Worm (Caenorhabditis elegans): ENCODE results near the gene snr-1.

Gene snr-1

DNA sequence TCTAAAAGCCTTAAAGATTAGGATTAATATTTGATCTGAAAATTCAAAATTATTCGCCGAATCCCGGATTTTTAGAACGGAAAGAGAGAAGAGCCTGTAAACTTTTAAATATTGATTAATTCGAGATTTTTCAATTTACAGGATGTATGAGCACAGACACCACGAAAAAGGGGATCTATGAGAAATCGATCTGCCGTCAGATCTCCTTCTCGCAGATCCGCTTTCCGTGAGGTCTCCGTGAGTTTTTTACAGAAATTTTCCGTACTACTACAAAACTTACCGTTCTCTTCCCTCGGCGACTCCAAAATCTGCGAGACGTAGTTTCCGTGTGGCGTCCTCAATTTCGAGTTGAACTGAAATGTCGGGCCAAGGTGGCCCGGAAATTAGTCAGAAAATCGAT, 20.4 kb downstream of the snr-1 start:
- TF ChIP-seq nhr-12 (tag; optimal IDR thresholded peaks at IDR 0.05) (no peak), nhr-77 (tag; optimal IDR thresholded peaks at IDR 0.05) (no peak), snpc-4 (tag; optimal IDR thresholded peaks at IDR 0.05) (no peak), gmeb-1 (tag; optimal IDR thresholded peaks at IDR 0.05) (no peak), skn-1 (tag; optimal IDR thresholded peaks at IDR 0.05) (no peak), ztf-1 (GFP tag; conservative IDR thresholded peaks at IDR 0.05) (no peak), ceh-82 (tag; optimal IDR thresholded peaks at IDR 0.05) (no peak), crh-2 (tag; optimal IDR thresholded peaks at IDR 0.05) (no peak), ceh-16 (tag; optimal IDR thresholded peaks at IDR 0.05) (no peak), nhr-21 (tag; optimal IDR thresholded peaks at IDR 0.05) (no peak), blmp-1 (tag; optimal IDR thresholded peaks at IDR 0.05; ENCODE audit: insufficient read depth) (no peak), nhr-129 (tag; optimal IDR thresholded peaks at IDR 0.05) (no peak), nhr-23 (tag; optimal IDR thresholded peaks at IDR 0.05) (no peak), peb-1 (tag; optimal IDR thresholded peaks at IDR 0.05) (no peak), elt-1 (tag; optimal IDR thresholded peaks at IDR 0.05) (no peak), elt-3 (tag; optimal IDR thresholded peaks at IDR 0.05) (no peak), sma-9 (GFP tag; optimal IDR thresholded peaks at IDR 0.05) (no peak), sma-9 (tag; optimal IDR thresholded peaks at IDR 0.05) (no peak), F13H6.1 (tag; optimal IDR thresholded peaks at IDR 0.05) (no peak)

DNA sequence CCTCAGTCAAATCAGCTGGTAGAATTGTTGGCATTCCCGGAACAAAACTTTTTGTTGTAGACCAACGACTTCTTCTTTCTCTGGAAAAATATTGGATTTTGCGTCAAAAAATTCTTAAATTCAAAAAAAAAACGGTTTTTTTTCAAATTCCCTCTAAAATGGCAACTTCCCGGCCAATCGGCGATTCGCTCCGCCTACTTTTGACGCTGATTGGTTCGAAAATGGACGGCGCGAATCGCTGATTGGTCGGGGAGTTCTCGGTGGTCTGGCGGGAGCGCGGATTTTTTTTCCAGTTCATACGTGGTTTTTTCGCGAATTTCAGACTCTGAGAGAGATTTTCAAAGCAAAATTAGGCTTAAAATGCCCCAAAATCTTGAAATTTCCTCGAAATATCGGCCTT, 21.0 kb downstream of the snr-1 start:
- TF ChIP-seq snpc-4 (tag; optimal IDR thresholded peaks at IDR 0.05) (no peak), unc-62 (GFP tag; optimal IDR thresholded peaks at IDR 0.05) (no peak), nhr-25 (tag; optimal IDR thresholded peaks at IDR 0.05) (no peak), ztf-4 (tag; optimal IDR thresholded peaks at IDR 0.05) (no peak), sma-9 (GFP tag; optimal IDR thresholded peaks at IDR 0.05) (no peak), sma-9 (tag; optimal IDR thresholded peaks at IDR 0.05) (no peak), C34F6.9 (tag; optimal IDR thresholded peaks at IDR 0.05) (no peak), nhr-10 (tag; optimal IDR thresholded peaks at IDR 0.05) (no peak)

DNA sequence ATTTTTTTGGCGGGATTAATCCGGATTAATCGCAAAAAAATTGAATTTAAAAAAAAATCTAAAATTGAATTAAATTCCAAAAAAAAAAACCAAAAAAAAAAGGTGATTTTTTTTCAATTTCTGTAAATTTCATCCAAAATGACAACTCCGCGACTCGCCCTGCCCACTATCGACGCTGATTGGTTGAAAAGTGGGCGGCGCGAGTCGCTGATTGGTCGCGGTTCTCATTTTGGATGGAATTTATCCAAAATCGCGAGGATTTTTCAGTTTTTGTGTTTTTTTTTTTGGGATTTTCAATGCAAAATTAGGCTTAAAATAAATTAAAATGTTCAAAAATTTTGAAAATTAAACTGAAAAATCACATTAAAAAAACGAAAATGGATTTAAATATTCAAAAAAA, 21.6 kb downstream of the snr-1 start:
- no peak for TF ChIP-seq sem-4 (tag; optimal IDR thresholded peaks at IDR 0.05)
- no peak for TF ChIP-seq blmp-1 (tag; optimal IDR thresholded peaks at IDR 0.05; ENCODE audit: insufficient read depth)
- no peak for TF ChIP-seq ceh-16 (tag; optimal IDR thresholded peaks at IDR 0.05)
- no peak for TF ChIP-seq lsy-2 (tag; optimal IDR thresholded peaks at IDR 0.05)
- no peak for TF ChIP-seq skn-1 (tag; optimal IDR thresholded peaks at IDR 0.05)
- TF ChIP-seq aly-2 (tag; optimal IDR thresholded peaks at IDR 0.05) = no peak
- TF ChIP-seq nhr-12 (tag; optimal IDR thresholded peaks at IDR 0.05) = no peak
- no peak for TF ChIP-seq nhr-23 (tag; optimal IDR thresholded peaks at IDR 0.05)
- no peak for TF ChIP-seq unc-62 (GFP tag; optimal IDR thresholded peaks at IDR 0.05)
- TF ChIP-seq sma-9 (GFP tag; optimal IDR thresholded peaks at IDR 0.05) = no peak
- no peak for TF ChIP-seq sma-9 (tag; optimal IDR thresholded peaks at IDR 0.05)
- no peak for TF ChIP-seq nhr-237 (tag; optimal IDR thresholded peaks at IDR 0.05)
- no peak for TF ChIP-seq fos-1 (tag; optimal IDR thresholded peaks at IDR 0.05)
- no peak for TF ChIP-seq unc-55 (GFP tag; optimal IDR thresholded peaks at IDR 0.05)
- no peak for TF ChIP-seq nhr-10 (tag; optimal IDR thresholded peaks at IDR 0.05)
- TF ChIP-seq nhr-129 (tag; optimal IDR thresholded peaks at IDR 0.05) = no peak
- TF ChIP-seq dmd-4 (tag; optimal IDR thresholded peaks at IDR 0.05) = no peak
- no peak for TF ChIP-seq Y55F3AM.14 (GFP tag; optimal IDR thresholded peaks at IDR 0.05)

DNA sequence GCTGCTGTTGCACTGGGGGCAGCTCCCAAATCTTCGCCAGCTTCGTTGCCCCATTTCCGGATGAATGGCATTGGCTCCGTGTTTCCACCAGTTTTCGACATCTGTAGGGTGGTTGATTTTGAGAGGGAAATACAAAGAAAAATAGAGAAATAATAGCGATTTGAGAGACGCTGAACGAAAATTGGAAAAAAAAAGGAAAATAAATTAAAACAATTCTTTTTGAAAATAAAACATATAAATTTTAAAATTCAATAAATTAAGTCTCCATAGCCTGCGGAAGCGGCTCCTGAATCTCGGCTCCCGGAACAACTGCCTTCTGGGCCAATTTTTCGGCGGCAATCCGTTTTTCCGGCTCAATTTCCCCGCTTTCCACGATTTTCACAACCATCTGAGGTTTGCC, 23.0 kb downstream of the snr-1 start, which contains the start of gene sfa-1:
Gene sfa-1, minus strand, starts transcription at position 101 of the 400 bp plus-strand sequence.
- TF ChIP-seq snpc-4 (tag; optimal IDR thresholded peaks at IDR 0.05) (no peak), ztf-11 (tag; optimal IDR thresholded peaks at IDR 0.05) (no peak), nhr-77 (tag; optimal IDR thresholded peaks at IDR 0.05) (no peak), fos-1 (tag; optimal IDR thresholded peaks at IDR 0.05) (no peak), lin-11 (tag; optimal IDR thresholded peaks at IDR 0.05) (no peak), elt-1 (tag; optimal IDR thresholded peaks at IDR 0.05) (no peak), ceh-16 (tag; optimal IDR thresholded peaks at IDR 0.05) (no peak), unc-55 (GFP tag; optimal IDR thresholded peaks at IDR 0.05) (no peak), lsy-2 (tag; optimal IDR thresholded peaks at IDR 0.05) (no peak), nhr-23 (tag; optimal IDR thresholded peaks at IDR 0.05) (no peak), unc-39 (tag; optimal IDR thresholded peaks at IDR 0.05) (no peak), R02D3.7 (tag; optimal IDR thresholded peaks at IDR 0.05) (no peak), zag-1 (tag; optimal IDR thresholded peaks at IDR 0.05) (no peak), ama-1 (optimal IDR thresholded peaks at IDR 0.05) (no peak), ztf-4 (tag; optimal IDR thresholded peaks at IDR 0.05) (no peak), egl-27 (tag; optimal IDR thresholded peaks at IDR 0.05) (no peak), peb-1 (tag; optimal IDR thresholded peaks at IDR 0.05) (no peak), lin-39 (tag; optimal IDR thresholded peaks at IDR 0.05) (no peak), sma-3 (GFP tag; optimal IDR thresholded peaks at IDR 0.05) (no peak), aly-2 (tag; optimal IDR thresholded peaks at IDR 0.05) (no peak)
